Fruit fly (Drosophila melanogaster) whole organism, prepupa: Measurements from ENCODE around the gene Ets65A.

ENCODE experiments used
- Blimp-1 ChIP-seq: fragments of 200-800 bp; sonication (Bioruptor generic); optimal IDR thresholded peaks from 3 replicates; lab custom pipeline; 2017; ENCODE audit warnings: missing biosample characterization, missing genetic modification characterization, mild to moderate bottlenecking, moderate library complexity, missing genetic modification reagents
- CG10631 ChIP-seq: fragments of 200-800 bp; sonication (Bioruptor generic); optimal IDR thresholded peaks from 2 replicates; lab custom pipeline; 2016; ENCODE audit warnings: missing biosample characterization, missing genetic modification characterization
- CG10669 ChIP-seq: fragments of 200-800 bp; sonication (Bioruptor generic); optimal IDR thresholded peaks from 3 replicates; lab custom pipeline; 2018; ENCODE audit warnings: missing biosample characterization, mild to moderate bottlenecking, missing genetic modification characterization, moderate library complexity
- CG11294 ChIP-seq: fragments of 200-800 bp; sonication (Bioruptor generic); IDR thresholded peaks from 2 replicates; pipeline ENCODE4 v1.3.6; 2022; ENCODE audit warnings: missing biosample characterization, missing genetic modification characterization
- CG11762 ChIP-seq: fragments of 200-800 bp; sonication (Bioruptor generic); optimal IDR thresholded peaks from 3 replicates; lab custom pipeline; 2016; ENCODE audit warnings: missing biosample characterization, missing genetic modification characterization; ENCODE audit not compliant: insufficient read depth
- CG16779 ChIP-seq: fragments of 200-800 bp; sonication (Bioruptor generic); optimal IDR thresholded peaks from 3 replicates; lab custom pipeline; 2017; ENCODE audit warnings: missing biosample characterization, mild to moderate bottlenecking, missing genetic modification characterization
- CG31627 ChIP-seq: fragments of 200-800 bp; sonication (Bioruptor generic); optimal IDR thresholded peaks from 3 replicates; lab custom pipeline; 2016; ENCODE audit warnings: missing biosample characterization, missing genetic modification characterization
- CG32006 ChIP-seq: fragments of 200-800 bp; sonication (Bioruptor generic); optimal IDR thresholded peaks from 3 replicates; lab custom pipeline; 2017; ENCODE audit warnings: missing biosample characterization, mild to moderate bottlenecking, missing genetic modification characterization
- CG34406 ChIP-seq: fragments of 200-800 bp; sonication (Bioruptor generic); optimal IDR thresholded peaks from 3 replicates; lab custom pipeline; 2016; ENCODE audit warnings: missing biosample characterization, missing genetic modification characterization
- CG3919 ChIP-seq: fragments of 200-800 bp; sonication (Bioruptor generic); optimal IDR thresholded peaks from 3 replicates; lab custom pipeline; 2016; ENCODE audit warnings: missing biosample characterization, missing genetic modification characterization
- CG6163 ChIP-seq: fragments of 200-800 bp; sonication (Bioruptor generic); IDR thresholded peaks from 3 replicates; pipeline ENCODE4 v1.3.6; 2022; ENCODE audit warnings: missing biosample characterization, missing genetic modification characterization
- CG6808 ChIP-seq: fragments of 200-800 bp; sonication (Bioruptor generic); optimal IDR thresholded peaks from 3 replicates; lab custom pipeline; 2017; ENCODE audit warnings: missing biosample characterization, missing genetic modification characterization, mild to moderate bottlenecking, moderate library complexity, missing genetic modification reagents
- CG7368 ChIP-seq: fragments of 200-800 bp; sonication (Bioruptor generic); optimal IDR thresholded peaks from 3 replicates; lab custom pipeline; 2016; ENCODE audit warnings: missing biosample characterization, missing genetic modification characterization
- CG8119 ChIP-seq: fragments of 200-800 bp; sonication (Bioruptor generic); IDR thresholded peaks from 3 replicates; pipeline ENCODE4 v1.3.6; 2022; ENCODE audit warnings: missing biosample characterization, missing genetic modification characterization
- CG8319 ChIP-seq: fragments of 200-800 bp; sonication (Bioruptor generic); optimal IDR thresholded peaks from 3 replicates; lab custom pipeline; 2016; ENCODE audit warnings: missing biosample characterization, missing genetic modification characterization
- CG9139 ChIP-seq: fragments of 200-800 bp; sonication (Bioruptor generic); optimal IDR thresholded peaks from 3 replicates; lab custom pipeline; 2017; ENCODE audit warnings: missing biosample characterization, mild to moderate bottlenecking, missing genetic modification characterization
- Eip75B ChIP-seq: fragments of 200-800 bp; sonication (Bioruptor generic); optimal IDR thresholded peaks from 3 replicates; lab custom pipeline; 2016; ENCODE audit warnings: missing biosample characterization, missing genetic modification characterization
- Eip78C ChIP-seq: fragments of 200-800 bp; sonication (Bioruptor generic); peaks from one replicate; lab custom pipeline; 2016; ENCODE audit warnings: missing biosample characterization, missing genetic modification characterization
- Ets96B ChIP-seq: fragments of 200-800 bp; optimal IDR thresholded peaks from 2 replicates; lab custom pipeline; 2019; ENCODE audit warnings: missing biosample characterization, mild to moderate bottlenecking, missing genetic modification characterization, moderate library complexity
- Lpt ChIP-seq: fragments of 200-800 bp; sonication (Bioruptor generic); optimal IDR thresholded peaks from 3 replicates; lab custom pipeline; 2016; ENCODE audit warnings: missing biosample characterization, missing genetic modification characterization
- Met ChIP-seq: fragments of 200-800 bp; sonication (Bioruptor generic); optimal IDR thresholded peaks from 3 replicates; lab custom pipeline; 2016; ENCODE audit warnings: missing biosample characterization, missing genetic modification characterization
- Sox102F ChIP-seq: fragments of 200-800 bp; sonication (Bioruptor generic); optimal IDR thresholded peaks from 2 replicates; lab custom pipeline; 2016; ENCODE audit warnings: missing biosample characterization, mild to moderate bottlenecking, missing genetic modification characterization
- Sox14 ChIP-seq: fragments of 200-800 bp; sonication (Bioruptor generic); optimal IDR thresholded peaks from 3 replicates; lab custom pipeline; 2016; ENCODE audit warnings: missing biosample characterization, missing genetic modification characterization
- cyc ChIP-seq: fragments of 200-800 bp; sonication (Bioruptor generic); optimal IDR thresholded peaks from 3 replicates; lab custom pipeline; 2016; ENCODE audit warnings: missing biosample characterization, missing genetic modification characterization
- dac ChIP-seq: fragments of 200-800 bp; sonication (Bioruptor generic); optimal IDR thresholded peaks from 2 replicates; lab custom pipeline; 2017; ENCODE audit warnings: missing biosample characterization, mild to moderate bottlenecking, missing genetic modification characterization
- dsx ChIP-seq: fragments of 200-800 bp; optimal IDR thresholded peaks from 3 replicates; lab custom pipeline; 2019; ENCODE audit warnings: missing biosample characterization, mild to moderate bottlenecking, missing genetic modification characterization, moderate library complexity; ENCODE audit not compliant: poor library complexity, severe bottlenecking
- eg ChIP-seq: fragments of 200-800 bp; sonication (Bioruptor generic); IDR thresholded peaks from 3 replicates; pipeline ENCODE4 v1.3.6; 2022; ENCODE audit warnings: missing biosample characterization, missing genetic modification characterization
- esn ChIP-seq: fragments of 200-800 bp; sonication (Bioruptor generic); optimal IDR thresholded peaks from 2 replicates; lab custom pipeline; 2016; ENCODE audit warnings: missing biosample characterization, mild to moderate bottlenecking, missing genetic modification characterization, moderate library complexity
- fd59A ChIP-seq: fragments of 200-800 bp; sonication (Bioruptor generic); optimal IDR thresholded peaks from 2 replicates; lab custom pipeline; 2017; ENCODE audit warnings: missing biosample characterization, mild to moderate bottlenecking, missing genetic modification characterization, missing genetic modification reagents
- fd85E ChIP-seq: fragments of 200-800 bp; sonication (Bioruptor generic); optimal IDR thresholded peaks from 3 replicates; lab custom pipeline; 2016; ENCODE audit warnings: missing biosample characterization, missing genetic modification characterization
- net ChIP-seq: fragments of 200-800 bp; sonication (Bioruptor generic); optimal IDR thresholded peaks from 3 replicates; lab custom pipeline; 2016; ENCODE audit warnings: missing biosample characterization, missing genetic modification characterization
- pdm3 ChIP-seq: fragments of 200-800 bp; sonication (Bioruptor generic); optimal IDR thresholded peaks from 3 replicates; lab custom pipeline; 2016; ENCODE audit warnings: missing biosample characterization, missing genetic modification characterization
- salr ChIP-seq, 2 experiments: fragments of 200-800 bp; sonication (Bioruptor generic); optimal IDR thresholded peaks; 3 replicates each; lab custom pipeline; 2016 to 2018; ENCODE audit warnings: missing biosample characterization in 2 of 2, missing genetic modification characterization in 2 of 2, mild to moderate bottlenecking in 1 of 2
- svp ChIP-seq: fragments of 200-800 bp; sonication (Bioruptor generic); peaks from one replicate; lab custom pipeline; 2016; ENCODE audit warnings: missing biosample characterization, missing genetic modification characterization

Gene Ets65A

DNA sequence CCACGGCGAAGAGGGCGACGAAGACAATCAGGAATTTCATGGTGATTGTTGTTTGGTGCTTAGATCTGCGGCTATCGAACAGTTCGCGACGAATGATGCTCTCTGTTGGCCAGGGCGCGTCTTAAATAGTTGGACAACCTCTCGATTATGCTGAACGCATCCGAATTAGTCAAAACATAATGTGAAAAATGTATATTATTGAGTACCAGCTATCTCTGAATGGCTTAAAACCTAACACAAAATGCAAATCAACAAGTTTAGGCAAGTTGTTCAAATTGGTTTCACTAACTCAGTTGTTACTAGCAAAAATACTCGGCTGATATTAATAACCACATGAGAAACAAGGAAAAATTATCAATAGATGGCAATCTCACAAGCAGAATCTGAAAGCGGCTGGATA, 37.8 kb downstream of the Ets65A start, which contains the start of gene Lcp65Ag1:
Lcp65Ag1 (minus strand) TSS at position 101 of the 400 bp plus-strand sequence.
- TF ChIP-seq CG10631 (GFP tag; lab: Kevin White, UChicago) (no peak), Met (no peak), Sox102F (no peak), CG8119 (GFP tag; lab: Robert Waterston, UW) (no peak), eg (GFP tag; lab: Robert Waterston, UW) (no peak), CG7368 (no peak), CG34406 (GFP tag; lab: Kevin White, UChicago) (no peak), CG6808 (GFP tag; lab: Kevin White, UChicago) (no peak)
- TF ChIP-seq, all 60 proteins: peak for 0

dm6 chr3L:6136691-6137090, 39.3 kb downstream of the Ets65A start, which contains the start of gene Lcp65Af:
TSS of gene Lcp65Af (minus strand) at chr3L:6136791.
- TF ChIP-seq CG7368, result no peak
- no peak for TF ChIP-seq esn (GFP tag; lab: Kevin White, UChicago)
- TF ChIP-seq Blimp-1, result no peak
- TF ChIP-seq CG11762 (GFP tag; lab: Kevin White, UChicago), result no peak
- no peak for TF ChIP-seq CG9139 (GFP tag; lab: Kevin White, UChicago)
- TF ChIP-seq CG31627 (GFP tag; lab: Kevin White, UChicago), result no peak
- no peak for TF ChIP-seq Sox102F
- no peak for TF ChIP-seq dsx (GFP tag; lab: Kevin White, UChicago)
- TF ChIP-seq CG10669, result no peak
- no peak for TF ChIP-seq fd59A (GFP tag; lab: Kevin White, UChicago)
- TF ChIP-seq pdm3 (GFP tag; lab: Kevin White, UChicago), result no peak
- TF ChIP-seq CG6163 (GFP tag; lab: Robert Waterston, UW), result no peak
- TF ChIP-seq dac, result no peak
- no peak for TF ChIP-seq svp
- TF ChIP-seq Sox14 (GFP tag; lab: Kevin White, UChicago), result no peak
- no peak for TF ChIP-seq salr (GFP tag; optimal IDR thresholded peaks at IDR 0.05; lab: Kevin White, UChicago)

dm6 chr3L:6138018-6138417, 40.6 kb downstream of the Ets65A start, which contains the start of gene Lcp65Ae:
TSS of gene Lcp65Ae (minus strand) at chr3L:6138118.
- TF ChIP-seq CG11762 (GFP tag; lab: Kevin White, UChicago) (no peak), CG32006 (no peak), Eip75B (no peak), CG3919 (GFP tag; lab: Kevin White, UChicago) (no peak), svp (no peak), CG9139 (GFP tag; lab: Kevin White, UChicago) (no peak), CG11294 (GFP tag; lab: Robert Waterston, UW) (no peak), Eip78C (GFP tag; lab: Kevin White, UChicago) (no peak), Lpt (no peak), net (GFP tag; lab: Kevin White, UChicago) (no peak)

DNA sequence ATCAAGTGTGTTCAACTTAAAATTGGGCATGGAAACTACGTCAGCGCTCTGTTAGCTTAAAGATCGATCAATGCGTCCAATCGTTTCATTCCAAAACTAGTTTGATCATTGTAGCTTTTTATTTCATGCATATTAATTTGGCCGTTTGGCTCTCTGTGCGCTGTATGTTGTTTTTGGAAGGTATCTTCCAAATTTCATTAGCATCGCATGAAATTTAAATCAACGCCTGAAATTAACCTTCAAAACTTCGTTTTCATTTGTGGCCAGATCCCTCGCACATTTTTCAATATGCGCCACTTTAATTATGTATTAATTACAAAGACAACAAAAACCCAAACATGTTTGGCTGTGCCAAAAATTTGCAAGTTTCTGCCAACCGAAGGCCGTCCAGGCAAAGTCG, 41.2 kb downstream of the Ets65A start:
- TF ChIP-seq CG10631 (GFP tag; lab: Kevin White, UChicago) (no peak), Ets96B (tag; lab: Kevin White, UChicago) (no peak), CG8119 (GFP tag; lab: Robert Waterston, UW) (no peak), CG31627 (GFP tag; lab: Kevin White, UChicago) (no peak), cyc (GFP tag; lab: Kevin White, UChicago) (no peak), esn (GFP tag; lab: Kevin White, UChicago) (no peak), net (GFP tag; lab: Kevin White, UChicago) (no peak), Lpt (no peak), fd85E (GFP tag; lab: Kevin White, UChicago) (no peak), CG16779 (tag; lab: Kevin White, UChicago) (no peak), CG11294 (GFP tag; lab: Robert Waterston, UW) (no peak), CG11762 (GFP tag; lab: Kevin White, UChicago) (no peak), CG7368 (no peak), CG8319 (GFP tag; lab: Kevin White, UChicago) (no peak)
